Worm (Caenorhabditis elegans): ENCODE measurements around the gene C15H9.9.

Gene C15H9.9

ce11 chrX:6118086-6118825 lies 9.8 kb downstream of the C15H9.9 start, which contains the start of gene C15H9.2:
Gene C15H9.2 (plus strand): TSS chrX:6118526.
- TF ChIP-seq elt-2 (tag; optimal IDR thresholded peaks at IDR 0.05): peak; percentile 56
- no peak for TF ChIP-seq dsc-1 (tag; optimal IDR thresholded peaks at IDR 0.05)
- peak; percentile 20 for TF ChIP-seq lin-14 (GFP tag; optimal IDR thresholded peaks at IDR 0.05)
- TF ChIP-seq fkh-8 (tag; optimal IDR thresholded peaks at IDR 0.05): peak; percentile 53
- TF ChIP-seq nhr-85 (tag): no peak
- no peak for TF ChIP-seq mep-1 (tag; optimal IDR thresholded peaks at IDR 0.05)
- TF ChIP-seq ceh-8 (GFP tag; optimal IDR thresholded peaks at IDR 0.05): peak; percentile 14

ce11 chrX:6115502-6115901 lies 12.6 kb downstream of the C15H9.9 start, which contains the start of gene C15H9.3:
Gene C15H9.3 (plus strand): TSS chrX:6115802.
- TF ChIP-seq nhr-84 (tag; optimal IDR thresholded peaks at IDR 0.05) (no peak), xbp-1 (tag; optimal IDR thresholded peaks at IDR 0.05) (no peak), zip-4 (GFP tag; optimal IDR thresholded peaks at IDR 0.05) (no peak), mef-2 (tag; optimal IDR thresholded peaks at IDR 0.05) (no peak), snu-23 (GFP tag; optimal IDR thresholded peaks at IDR 0.05) (no peak), lin-13 (GFP tag; optimal IDR thresholded peaks at IDR 0.05) (no peak), hpl-2 (GFP tag; optimal IDR thresholded peaks at IDR 0.05) (no peak), unc-62 (GFP tag; optimal IDR thresholded peaks at IDR 0.05) (no peak), ets-5 (GFP tag; IDR thresholded peaks at IDR 0.05) (no peak), zag-1 (tag; optimal IDR thresholded peaks at IDR 0.05) (no peak), efl-3 (GFP tag; optimal IDR thresholded peaks at IDR 0.05) (no peak), ces-1 (GFP tag; optimal IDR thresholded peaks at IDR 0.05) (no peak), C16A3.4 (tag; optimal IDR thresholded peaks at IDR 0.05) (no peak), sup-37 (GFP tag; optimal IDR thresholded peaks at IDR 0.05) (no peak), ceh-63 (GFP tag; optimal IDR thresholded peaks at IDR 0.05) (no peak), hlh-17 (GFP tag; optimal IDR thresholded peaks at IDR 0.05; ENCODE audit: borderline replicate concordance) (no peak), tbx-2 (tag; optimal IDR thresholded peaks at IDR 0.05) (no peak), nhr-12 (tag; optimal IDR thresholded peaks at IDR 0.05) (no peak), elt-3 (tag; optimal IDR thresholded peaks at IDR 0.05) (no peak), lsy-2 (tag; optimal IDR thresholded peaks at IDR 0.05) (no peak)

- TF ChIP-seq nhr-76 (tag; optimal IDR thresholded peaks at IDR 0.05) (no peak), nhr-20 (tag; optimal IDR thresholded peaks at IDR 0.05) (peak; percentile 46)
These were observed 15.3 kb downstream of the C15H9.9 start, which contains the start of gene prx-3 for ce11 chrX:6112817-6113216. Gene prx-3 (minus strand): TSS chrX:6112917.

- TF ChIP-seq lsy-2 (tag; optimal IDR thresholded peaks at IDR 0.05): no peak
- TF ChIP-seq nhr-84 (tag; optimal IDR thresholded peaks at IDR 0.05): no peak
- peak; percentile 62 for TF ChIP-seq lin-14 (GFP tag; optimal IDR thresholded peaks at IDR 0.05)
- no peak for TF ChIP-seq ces-1 (GFP tag; optimal IDR thresholded peaks at IDR 0.05)
- TF ChIP-seq elt-3 (tag; optimal IDR thresholded peaks at IDR 0.05): peak in 3 of 6 experiments; percentile 43 to 84 (median 61)
- TF ChIP-seq nhr-77 (tag; optimal IDR thresholded peaks at IDR 0.05): no peak
- no peak for TF ChIP-seq jun-1 (tag; optimal IDR thresholded peaks at IDR 0.05)
- no peak for TF ChIP-seq fkh-4 (tag; optimal IDR thresholded peaks at IDR 0.05; ENCODE audit: borderline replicate concordance)
- no peak for TF ChIP-seq nhr-76 (tag; optimal IDR thresholded peaks at IDR 0.05)
- TF ChIP-seq C04F5.9 (tag; optimal IDR thresholded peaks at IDR 0.05): no peak
- TF ChIP-seq nhr-85 (tag): peak; percentile 71
- TF ChIP-seq nhr-28 (tag; optimal IDR thresholded peaks at IDR 0.05): no peak
- no peak for TF ChIP-seq vab-15 (tag; optimal IDR thresholded peaks at IDR 0.05)
- peak; percentile 90 for TF ChIP-seq blmp-1 (tag; optimal IDR thresholded peaks at IDR 0.05)
- TF ChIP-seq snu-23 (GFP tag; optimal IDR thresholded peaks at IDR 0.05): peak; percentile 9
- TF ChIP-seq sup-37 (GFP tag; optimal IDR thresholded peaks at IDR 0.05): no peak
- TF ChIP-seq alr-1 (tag; optimal IDR thresholded peaks at IDR 0.05; ENCODE audit: borderline replicate concordance): no peak
- TF ChIP-seq nhr-47 (tag; optimal IDR thresholded peaks at IDR 0.05): no peak
- TF ChIP-seq skn-1 (tag; optimal IDR thresholded peaks at IDR 0.05): no peak
- TF ChIP-seq efl-3 (GFP tag; optimal IDR thresholded peaks at IDR 0.05): no peak
- TF ChIP-seq unc-30 (tag; optimal IDR thresholded peaks at IDR 0.05): no peak
- TF ChIP-seq rnt-1 (tag; optimal IDR thresholded peaks at IDR 0.05): no peak
- peak; percentile 25 for TF ChIP-seq nhr-90 (tag; optimal IDR thresholded peaks at IDR 0.05; ENCODE audit: poor library complexity)
- no peak for TF ChIP-seq sptf-1 (tag; optimal IDR thresholded peaks at IDR 0.05)
- peak; percentile 19 for TF ChIP-seq nhr-71 (tag; optimal IDR thresholded peaks at IDR 0.05)
- peak; percentile 56 for TF ChIP-seq nhr-20 (tag; optimal IDR thresholded peaks at IDR 0.05)
- no peak for TF ChIP-seq nhr-12 (tag; optimal IDR thresholded peaks at IDR 0.05)
- no peak for TF ChIP-seq pqm-1 (tag; optimal IDR thresholded peaks at IDR 0.05)
- no peak for TF ChIP-seq dsc-1 (tag; optimal IDR thresholded peaks at IDR 0.05)
These were observed 18.7 kb downstream of the C15H9.9 start, which contains the start of gene kynu-1 for ce11 chrX:6109288-6109770. Gene kynu-1 (minus strand): TSS chrX:6109338.
